Fruit fly (Drosophila melanogaster) whole organism, embryonic: Measurements from ENCODE around the gene Theg.
A peak's percentile ranks its signal among the peaks of the same experiment; 100 is the strongest.

Source experiments
- Bdp1 ChIP-seq: fragments of 200-800 bp; sonication (Bioruptor generic); optimal IDR thresholded peaks from 3 replicates; lab custom pipeline; 2016; ENCODE audit warnings: missing biosample characterization, missing genetic modification characterization
- C15 ChIP-seq: fragments of 200-800 bp; sonication (Bioruptor generic); IDR thresholded peaks from 3 replicates; pipeline ENCODE4 v1.3.6; 2022; ENCODE audit warnings: missing biosample characterization, missing genetic modification characterization
- CG10147 ChIP-seq: fragments of 200-800 bp; sonication (Bioruptor generic); optimal IDR thresholded peaks from 2 replicates; lab custom pipeline; 2019; ENCODE audit warnings: missing biosample characterization, mild to moderate bottlenecking, missing genetic modification characterization, moderate library complexity
- CG10654 ChIP-seq: fragments of 200-800 bp; sonication (Bioruptor generic); optimal IDR thresholded peaks from 2 replicates; lab custom pipeline; 2016; ENCODE audit warnings: missing biosample characterization, missing genetic modification characterization
- CG14441 ChIP-seq: fragments of 200-800 bp; sonication (Bioruptor generic); IDR thresholded peaks from 2 replicates; pipeline ENCODE4 v1.3.6; 2022; ENCODE audit warnings: missing biosample characterization, missing genetic modification characterization
- CG2678 ChIP-seq: fragments of 200-800 bp; sonication (Bioruptor generic); optimal IDR thresholded peaks from 3 replicates; lab custom pipeline; 2019; ENCODE audit warnings: missing biosample characterization, mild to moderate bottlenecking, missing genetic modification characterization, moderate library complexity
- CG30431 ChIP-seq: fragments of 200-800 bp; sonication (Bioruptor generic); optimal IDR thresholded peaks from 2 replicates; lab custom pipeline; 2017; ENCODE audit warnings: missing biosample characterization, missing genetic modification characterization
- CG33557 ChIP-seq: fragments of 200-800 bp; sonication (Bioruptor generic); optimal IDR thresholded peaks from 2 replicates; lab custom pipeline; 2019; ENCODE audit warnings: missing biosample characterization, mild to moderate bottlenecking, missing genetic modification characterization, moderate library complexity
- CG42726 ChIP-seq: fragments of 200-800 bp; sonication (Bioruptor generic); IDR thresholded peaks from 2 replicates; pipeline ENCODE4 v1.3.6; 2022; ENCODE audit warnings: missing biosample characterization, missing genetic modification characterization; ENCODE audit not compliant: partially characterized antibody
- CG43689 ChIP-seq: fragments of 200-800 bp; sonication (Bioruptor generic); IDR thresholded peaks from 2 replicates; pipeline ENCODE4 v1.3.6; 2022; ENCODE audit warnings: missing biosample characterization, missing genetic modification characterization
- CG4617 ChIP-seq: fragments of 200-800 bp; sonication (Bioruptor generic); optimal IDR thresholded peaks from 3 replicates; lab custom pipeline; 2016; ENCODE audit warnings: missing biosample characterization, missing genetic modification characterization, borderline replicate concordance
- CG4730 ChIP-seq: fragments of 200-800 bp; sonication (Bioruptor generic); IDR thresholded peaks from 2 replicates; pipeline ENCODE4 v1.3.6; 2022; ENCODE audit warnings: missing biosample characterization, missing genetic modification characterization
- CG6689 ChIP-seq: fragments of 200-800 bp; sonication (Bioruptor generic); IDR thresholded peaks from 2 replicates; pipeline ENCODE4 v1.3.6; 2022; ENCODE audit warnings: missing biosample characterization, missing genetic modification characterization
- CG7745 ChIP-seq: fragments of 200-800 bp; sonication (Bioruptor generic); optimal IDR thresholded peaks from 2 replicates; lab custom pipeline; 2018; ENCODE audit warnings: missing biosample characterization, mild to moderate bottlenecking, missing genetic modification characterization, moderate library complexity
- CG8924 ChIP-seq: fragments of 200-800 bp; optimal IDR thresholded peaks from 3 replicates; lab custom pipeline; 2019; ENCODE audit warnings: missing biosample characterization, mild to moderate bottlenecking, missing genetic modification characterization, moderate library complexity
- CG9215 ChIP-seq: fragments of 200-800 bp; sonication (Bioruptor generic); IDR thresholded peaks from 2 replicates; pipeline ENCODE4 v1.3.6; 2022; ENCODE audit warnings: missing biosample characterization, missing genetic modification characterization
- CHES-1-like ChIP-seq: fragments of 200-800 bp; sonication (Bioruptor generic); optimal IDR thresholded peaks from 2 replicates; lab custom pipeline; 2016; ENCODE audit warnings: missing biosample characterization, missing genetic modification characterization
- H2.0 ChIP-seq: fragments of 200-800 bp; sonication (Bioruptor generic); IDR thresholded peaks from 2 replicates; pipeline ENCODE4 v1.3.6; 2022; ENCODE audit warnings: missing biosample characterization, missing genetic modification characterization
- Hr51 ChIP-seq, 2 experiments: fragments of 200-800 bp; sonication (Bioruptor generic); optimal IDR thresholded peaks; 2 replicates in 1 of 2; 3 replicates in 1 of 2; lab custom pipeline; 2016 to 2018; ENCODE audit warnings: missing biosample characterization in 2 of 2, missing genetic modification characterization in 2 of 2, mild to moderate bottlenecking in 1 of 2, moderate library complexity in 1 of 2
- Lhr ChIP-seq: fragments of 200-800 bp; sonication (Bioruptor generic); optimal IDR thresholded peaks from 3 replicates; lab custom pipeline; 2017; ENCODE audit warnings: mild to moderate bottlenecking, missing biosample characterization, missing genetic modification reagents, missing genetic modification characterization
- Lpt ChIP-seq: fragments of >200 bp; optimal IDR thresholded peaks from 2 replicates; lab custom pipeline; 2018; ENCODE audit warnings: missing biosample characterization, missing genetic modification characterization
- Mad ChIP-seq: fragments of 200-800 bp; sonication (Bioruptor generic); optimal IDR thresholded peaks from 2 replicates; lab custom pipeline; 2016; ENCODE audit warnings: missing biosample characterization, missing genetic modification characterization
- Med ChIP-seq: fragments of 200-800 bp; sonication (Bioruptor generic); peaks from one replicate; lab custom pipeline; 2016; ENCODE audit warnings: missing biosample characterization, missing genetic modification characterization, mild to moderate bottlenecking, inconsistent platforms, moderate library complexity
- Opbp ChIP-seq: fragments of 200-800 bp; sonication (Bioruptor generic); IDR thresholded peaks from 3 replicates; pipeline ENCODE4 v1.3.6; 2022; ENCODE audit warnings: missing biosample characterization, missing genetic modification characterization; ENCODE audit not compliant: partially characterized antibody
- Sry-δ ChIP-seq: fragments of 200-800 bp; sonication (Bioruptor generic); optimal IDR thresholded peaks from 2 replicates; lab custom pipeline; 2016; ENCODE audit warnings: missing biosample characterization, missing genetic modification characterization
- aop ChIP-seq: fragments of 200-800 bp; sonication (Bioruptor generic); IDR thresholded peaks from 2 replicates; pipeline ENCODE4 v1.3.6; 2022; ENCODE audit warnings: missing biosample characterization, missing genetic modification characterization
- az2 ChIP-seq: fragments of 200-800 bp; sonication (Bioruptor generic); optimal IDR thresholded peaks from 3 replicates; lab custom pipeline; 2016; ENCODE audit warnings: missing biosample characterization, missing genetic modification characterization
- bigmax ChIP-seq: fragments of 200-800 bp; sonication (Bioruptor generic); optimal IDR thresholded peaks from 2 replicates; lab custom pipeline; 2018; ENCODE audit warnings: missing biosample characterization, mild to moderate bottlenecking, missing genetic modification characterization
- cad ChIP-seq: fragments of >200 bp; optimal IDR thresholded peaks from 2 replicates; lab custom pipeline; 2017; ENCODE audit warnings: missing biosample characterization, missing genetic modification characterization
- fd3F ChIP-seq: fragments of 200-800 bp; sonication (Bioruptor generic); optimal IDR thresholded peaks from 2 replicates; lab custom pipeline; 2018; ENCODE audit warnings: missing biosample characterization, mild to moderate bottlenecking, missing genetic modification characterization, moderate library complexity
- gce ChIP-seq: fragments of 200-800 bp; sonication (Bioruptor generic); IDR thresholded peaks from 3 replicates; pipeline ENCODE4 v1.3.6; 2022; ENCODE audit warnings: missing biosample characterization, missing genetic modification characterization
- gsb-n ChIP-seq: fragments of 200-800 bp; sonication (Bioruptor generic); optimal IDR thresholded peaks from 3 replicates; lab custom pipeline; 2018; ENCODE audit warnings: missing biosample characterization, mild to moderate bottlenecking, missing genetic modification characterization
- h ChIP-seq: fragments of >200 bp; optimal IDR thresholded peaks from 2 replicates; lab custom pipeline; 2017
- hb ChIP-seq: fragments of 200-800 bp; sonication (Bioruptor generic); IDR thresholded peaks from 3 replicates; pipeline ENCODE4 v1.3.6; 2022; ENCODE audit warnings: missing biosample characterization, missing genetic modification characterization; ENCODE audit not compliant: partially characterized antibody
- inv ChIP-seq: fragments of 200-800 bp; sonication (Bioruptor generic); IDR thresholded peaks from 2 replicates; pipeline ENCODE4 v1.3.6; 2022; ENCODE audit warnings: missing biosample characterization, missing genetic modification characterization; ENCODE audit not compliant: partially characterized antibody
- jigr1 ChIP-seq: fragments of 200-800 bp; sonication (Bioruptor generic); IDR thresholded peaks from 3 replicates; pipeline ENCODE4 v1.3.6; 2022; ENCODE audit warnings: missing biosample characterization, missing genetic modification characterization
- nmo ChIP-seq: fragments of 200-800 bp; sonication (Bioruptor generic); optimal IDR thresholded peaks from 2 replicates; lab custom pipeline; 2018; ENCODE audit warnings: missing biosample characterization, mild to moderate bottlenecking, missing genetic modification characterization, moderate library complexity
- pan ChIP-seq, 4 experiments: fragments of >200 bp in 3 of 4; fragments of 200-800 bp in 1 of 4; sonication (Bioruptor generic) in 1 of 4; optimal IDR thresholded peaks in 3 of 4; IDR thresholded peaks in 1 of 4; 2 replicates each; pipeline versions ENCODE4 v1.3.6 to Lab custom; 2017 to 2022; ENCODE audit warnings: missing biosample characterization in 2 of 4, missing genetic modification characterization in 2 of 4, mixed read lengths in 1 of 4
- pfk ChIP-seq: fragments of 200-800 bp; sonication (Bioruptor generic); optimal IDR thresholded peaks from 2 replicates; lab custom pipeline; 2018; ENCODE audit warnings: missing biosample characterization, mild to moderate bottlenecking, missing genetic modification characterization, moderate library complexity
- sens ChIP-seq: fragments of 200-800 bp; sonication (Bioruptor generic); peaks from one replicate; lab custom pipeline; 2016; ENCODE audit warnings: missing biosample characterization, missing genetic modification characterization
- seq ChIP-seq: fragments of 200-800 bp; sonication (Bioruptor generic); IDR thresholded peaks from 2 replicates; pipeline ENCODE4 v1.3.6; 2022; ENCODE audit warnings: missing biosample characterization, missing genetic modification characterization
- slp2 ChIP-seq: fragments of 200-800 bp; sonication (Bioruptor generic); optimal IDR thresholded peaks from 2 replicates; lab custom pipeline; 2016; ENCODE audit warnings: missing biosample characterization, missing genetic modification characterization
- sug ChIP-seq: fragments of 200-800 bp; optimal IDR thresholded peaks from 2 replicates; lab custom pipeline; 2019; ENCODE audit warnings: missing biosample characterization, mild to moderate bottlenecking, missing genetic modification characterization, moderate library complexity
- trh ChIP-seq: fragments of 200-800 bp; sonication (Bioruptor generic); optimal IDR thresholded peaks from 2 replicates; lab custom pipeline; 2016; ENCODE audit warnings: missing biosample characterization, missing genetic modification characterization
- usp ChIP-seq: fragments of >200 bp; optimal IDR thresholded peaks from 2 replicates; lab custom pipeline; 2017; ENCODE audit warnings: missing biosample characterization, missing genetic modification characterization
- vnd ChIP-seq: fragments of 200-800 bp; sonication (Bioruptor generic); IDR thresholded peaks from 3 replicates; pipeline ENCODE4 v1.3.6; 2022; ENCODE audit warnings: missing biosample characterization, missing genetic modification characterization; ENCODE audit not compliant: partially characterized antibody
- wdn ChIP-seq: fragments of 200-800 bp; sonication (Bioruptor generic); IDR thresholded peaks from 2 replicates; pipeline ENCODE4 v1.3.6; 2022; ENCODE audit warnings: missing biosample characterization, missing genetic modification characterization
- wek ChIP-seq: fragments of 200-800 bp; sonication (Bioruptor generic); optimal IDR thresholded peaks from 3 replicates; lab custom pipeline; 2018; ENCODE audit warnings: missing biosample characterization, mild to moderate bottlenecking, missing genetic modification characterization, moderate library complexity
- yki ChIP-seq: fragments of >200 bp; optimal IDR thresholded peaks from 3 replicates; lab custom pipeline; 2018
- zen2 ChIP-seq: fragments of 200-800 bp; sonication (Bioruptor generic); IDR thresholded peaks from 3 replicates; pipeline ENCODE4 v1.3.6; 2022; ENCODE audit warnings: missing biosample characterization, missing genetic modification characterization; ENCODE audit not compliant: partially characterized antibody

Theg gene

dm6 chr3R:22023041-22023626 is 8.6 kb downstream of the Theg start, which contains the start of the genes Mitofilin and mRpL35 (continued):
- TF ChIP-seq CG30431 (GFP tag; lab: Kevin White, UChicago): no peak
- no peak for TF ChIP-seq seq (GFP tag; lab: Robert Waterston, UW)
- TF ChIP-seq Lhr (GFP tag; lab: Kevin White, UChicago): peak; percentile 30
- no peak for TF ChIP-seq CG4617 (GFP tag; lab: Kevin White, UChicago)
- TF ChIP-seq CG4730: no peak
- no peak for TF ChIP-seq CG33557 (GFP tag; lab: Kevin White, UChicago)
- no peak for TF ChIP-seq CG7745 (tag; lab: Kevin White, UChicago)
- TF ChIP-seq gsb-n (tag; lab: Kevin White, UChicago): no peak
- peak; percentile 44; the same call in 1 of the 3 replicates for TF ChIP-seq zen2 (GFP tag; lab: Robert Waterston, UW)
- TF ChIP-seq CG2678 (tag; lab: Kevin White, UChicago): no peak
- TF ChIP-seq aop (GFP tag; lab: Robert Waterston, UW): no peak
- TF ChIP-seq yki (lab: Kevin White, UChicago): peak; percentile 84
- TF ChIP-seq Lpt: no peak
- TF ChIP-seq Sry-δ (GFP tag; lab: Kevin White, UChicago): peak; percentile 94
- peak; percentile 27; the same call in 1 of the 2 replicates for TF ChIP-seq H2.0 (GFP tag; lab: Robert Waterston, UW)
- TF ChIP-seq CG6689: peak; percentile 31; the same call in 1 of the 2 replicates
- TF ChIP-seq nmo (GFP tag; lab: Kevin White, UChicago): peak; percentile 58
- TF ChIP-seq sens (GFP tag; lab: Kevin White, UChicago): peak; percentile 87
- TF ChIP-seq Med (GFP tag; lab: Kevin White, UChicago): peak; percentile 76
- TF ChIP-seq vnd (GFP tag; lab: Robert Waterston, UW): peak; percentile 63
- no peak for TF ChIP-seq jigr1 (GFP tag; lab: Robert Waterston, UW)
- TF ChIP-seq cad (GFP tag; lab: Kevin White, UChicago): no peak
- TF ChIP-seq CHES-1-like (GFP tag; lab: Kevin White, UChicago): peak; percentile 78
- TF ChIP-seq sug (tag; lab: Kevin White, UChicago): peak; percentile 31
- TF ChIP-seq fd3F (GFP tag; lab: Kevin White, UChicago): no peak
- TF ChIP-seq wek (GFP tag; lab: Kevin White, UChicago): no peak
- TF ChIP-seq wdn (GFP tag; lab: Robert Waterston, UW): no peak
- TF ChIP-seq Bdp1 (GFP tag; lab: Kevin White, UChicago): no peak
- TF ChIP-seq Opbp (GFP tag; lab: Robert Waterston, UW): peak; percentile 26; the same call in 2 of the 3 replicates
- peak; percentile 34 for TF ChIP-seq az2
- no peak for TF ChIP-seq usp (GFP tag; lab: Kevin White, UChicago)
- TF ChIP-seq CG42726 (GFP tag; lab: Robert Waterston, UW): no peak
- peak; percentile 48 for TF ChIP-seq CG9215
- TF ChIP-seq h (lab: Kevin White, UChicago): no peak
- no peak for TF ChIP-seq CG10147 (GFP tag; lab: Kevin White, UChicago)
- TF ChIP-seq Hr51 (GFP tag; optimal IDR thresholded peaks at IDR 0.05; lab: Kevin White, UChicago): peak in 1 of 2 experiments; percentile 29
- TF ChIP-seq CG10654 (GFP tag; lab: Kevin White, UChicago): peak; percentile 12
- peak; percentile 36 for TF ChIP-seq CG8924 (tag; lab: Kevin White, UChicago)
- TF ChIP-seq hb (GFP tag; lab: Robert Waterston, UW): no peak
- no peak for TF ChIP-seq trh (GFP tag; lab: Kevin White, UChicago)
- TF ChIP-seq gce: no peak
- no peak for TF ChIP-seq CG43689 (GFP tag; lab: Robert Waterston, UW)
- TF ChIP-seq C15: no peak
- no peak for TF ChIP-seq pan (optimal IDR thresholded peaks at IDR 0.05; lab: Kevin White, UChicago)
- no peak for TF ChIP-seq pan (GFP tag; optimal IDR thresholded peaks at IDR 0.05 in 1 of 2, IDR thresholded peaks at IDR 0.05 in 1 of 2)
- no peak for TF ChIP-seq bigmax
- no peak for TF ChIP-seq Mad (GFP tag; lab: Kevin White, UChicago)
- TF ChIP-seq inv: peak; percentile 46
- no peak for TF ChIP-seq pfk (GFP tag; lab: Kevin White, UChicago)
- TF ChIP-seq slp2 (GFP tag; lab: Kevin White, UChicago): peak; percentile 33
- peak; percentile 22; the same call in 1 of the 2 replicates for TF ChIP-seq CG14441
